Fruit fly (Drosophila melanogaster) whole organism, embryonic: ENCODE results near the gene dyl.

ENCODE experiments used
- Aef1 ChIP-seq: fragments of 200-800 bp; sonication (Bioruptor generic); IDR thresholded peaks from 3 replicates; pipeline ENCODE4 v1.3.6; 2022; ENCODE audit warnings: missing biosample characterization, missing genetic modification characterization
- B-H2 ChIP-seq: fragments of 200-800 bp; sonication (Bioruptor generic); optimal IDR thresholded peaks from 2 replicates; lab custom pipeline; 2018; ENCODE audit warnings: missing biosample characterization, mild to moderate bottlenecking, missing genetic modification characterization
- Blimp-1 ChIP-seq: fragments of 200-800 bp; sonication (Bioruptor generic); optimal IDR thresholded peaks from 3 replicates; lab custom pipeline; 2018; ENCODE audit warnings: missing biosample characterization, missing genetic modification characterization, mild to moderate bottlenecking, moderate library complexity, missing genetic modification reagents
- CG11456 ChIP-seq: fragments of 200-800 bp; sonication (Bioruptor generic); IDR thresholded peaks from 3 replicates; pipeline ENCODE4 v1.3.6; 2022; ENCODE audit warnings: missing biosample characterization, missing genetic modification characterization
- CG12104 ChIP-seq: fragments of 200-800 bp; sonication (Bioruptor generic); optimal IDR thresholded peaks from 3 replicates; lab custom pipeline; 2016; ENCODE audit warnings: missing biosample characterization, missing genetic modification characterization
- CG12236 ChIP-seq: fragments of 200-800 bp; sonication (Bioruptor generic); optimal IDR thresholded peaks from 2 replicates; lab custom pipeline; 2016; ENCODE audit warnings: missing biosample characterization, missing genetic modification characterization
- CG14710 ChIP-seq: fragments of 200-800 bp; sonication (Bioruptor generic); optimal IDR thresholded peaks from 3 replicates; lab custom pipeline; 2019; ENCODE audit warnings: missing biosample characterization, mild to moderate bottlenecking, missing genetic modification characterization, moderate library complexity
- CG15011 ChIP-seq: fragments of 200-800 bp; sonication (Bioruptor generic); optimal IDR thresholded peaks from 3 replicates; lab custom pipeline; 2018; ENCODE audit warnings: missing biosample characterization, mild to moderate bottlenecking, missing genetic modification characterization
- CG1529 ChIP-seq: fragments of 200-800 bp; sonication (Bioruptor generic); optimal IDR thresholded peaks from 3 replicates; lab custom pipeline; 2018; ENCODE audit warnings: missing biosample characterization, missing genetic modification characterization
- CG15514 ChIP-seq: fragments of 200-800 bp; sonication (Bioruptor generic); optimal IDR thresholded peaks from 3 replicates; lab custom pipeline; 2017; ENCODE audit warnings: missing biosample characterization, missing genetic modification characterization, mild to moderate bottlenecking, moderate library complexity, missing genetic modification reagents
- CG16815 ChIP-seq: fragments of 200-800 bp; sonication (Bioruptor generic); optimal IDR thresholded peaks from 3 replicates; lab custom pipeline; 2017; ENCODE audit warnings: missing biosample characterization, mild to moderate bottlenecking, missing genetic modification characterization
- CG18599 ChIP-seq: fragments of 200-800 bp; sonication (Bioruptor generic); optimal IDR thresholded peaks from 3 replicates; lab custom pipeline; 2017; ENCODE audit warnings: missing biosample characterization, missing genetic modification characterization, mild to moderate bottlenecking, moderate library complexity, missing genetic modification reagents
- CG18619 ChIP-seq: fragments of 200-800 bp; sonication (Bioruptor generic); optimal IDR thresholded peaks from 3 replicates; lab custom pipeline; 2017; ENCODE audit warnings: missing biosample characterization, mild to moderate bottlenecking, missing genetic modification characterization
- CG2712 ChIP-seq: fragments of 200-800 bp; optimal IDR thresholded peaks from 3 replicates; lab custom pipeline; 2019; ENCODE audit warnings: missing biosample characterization, mild to moderate bottlenecking, missing genetic modification characterization, moderate library complexity
- CG33213 ChIP-seq: fragments of 200-800 bp; sonication (Bioruptor generic); optimal IDR thresholded peaks from 3 replicates; lab custom pipeline; 2016; ENCODE audit warnings: missing biosample characterization, missing genetic modification characterization
- CG6254 ChIP-seq: fragments of 200-800 bp; sonication (Bioruptor generic); optimal IDR thresholded peaks from 3 replicates; lab custom pipeline; 2017; ENCODE audit warnings: mild to moderate bottlenecking, missing biosample characterization, missing genetic modification reagents, missing genetic modification characterization
- CG6813 ChIP-seq: fragments of 200-800 bp; sonication (Bioruptor generic); optimal IDR thresholded peaks from 2 replicates; lab custom pipeline; 2017; ENCODE audit warnings: missing biosample characterization, missing genetic modification characterization, mild to moderate bottlenecking, moderate library complexity, missing genetic modification reagents
- CG7839 ChIP-seq: fragments of 200-800 bp; sonication (Bioruptor generic); optimal IDR thresholded peaks from 3 replicates; lab custom pipeline; 2018; ENCODE audit warnings: missing biosample characterization, mild to moderate bottlenecking, missing genetic modification characterization, moderate library complexity
- CG8388 ChIP-seq: fragments of 200-800 bp; sonication (Bioruptor generic); optimal IDR thresholded peaks from 2 replicates; lab custom pipeline; 2019; ENCODE audit warnings: missing biosample characterization, mild to moderate bottlenecking, missing genetic modification characterization, moderate library complexity
- CG8478 ChIP-seq: fragments of >200 bp; optimal IDR thresholded peaks from 2 replicates; lab custom pipeline; 2018
- CG9727 ChIP-seq: fragments of 200-800 bp; sonication (Bioruptor generic); optimal IDR thresholded peaks from 3 replicates; lab custom pipeline; 2017; ENCODE audit warnings: missing biosample characterization, mild to moderate bottlenecking, missing genetic modification characterization
- CG9932 ChIP-seq: fragments of 200-800 bp; sonication (Bioruptor generic); IDR thresholded peaks from 2 replicates; pipeline ENCODE4 v1.3.6; 2022; ENCODE audit warnings: missing biosample characterization, missing genetic modification characterization
- Dp ChIP-seq: fragments of 200-800 bp; sonication (Bioruptor generic); optimal IDR thresholded peaks from 2 replicates; lab custom pipeline; 2018; ENCODE audit warnings: missing biosample characterization, mild to moderate bottlenecking, missing genetic modification characterization, moderate library complexity
- Fer3 ChIP-seq: fragments of 200-800 bp; sonication (Bioruptor generic); optimal IDR thresholded peaks from 2 replicates; lab custom pipeline; 2018; ENCODE audit warnings: missing biosample characterization, mild to moderate bottlenecking, missing genetic modification characterization, moderate library complexity
- HLHmδ ChIP-seq: fragments of 200-800 bp; sonication (Bioruptor generic); optimal IDR thresholded peaks from 2 replicates; lab custom pipeline; 2018; ENCODE audit warnings: missing biosample characterization, mild to moderate bottlenecking, missing genetic modification characterization, moderate library complexity
- Med ChIP-seq: fragments of 200-800 bp; sonication (Bioruptor generic); peaks from one replicate; lab custom pipeline; 2016; ENCODE audit warnings: missing biosample characterization, missing genetic modification characterization, mild to moderate bottlenecking, inconsistent platforms, moderate library complexity
- NC2β ChIP-seq: fragments of 200-800 bp; sonication (Bioruptor generic); optimal IDR thresholded peaks from 2 replicates; lab custom pipeline; 2016; ENCODE audit warnings: missing biosample characterization, missing genetic modification characterization
- NfI ChIP-seq: fragments of 200-800 bp; sonication (Bioruptor generic); optimal IDR thresholded peaks from 3 replicates; lab custom pipeline; 2018; ENCODE audit warnings: missing biosample characterization, mild to moderate bottlenecking, missing genetic modification characterization, moderate library complexity
- Rx ChIP-seq: fragments of 200-800 bp; sonication (Bioruptor generic); IDR thresholded peaks from 2 replicates; pipeline ENCODE4 v1.3.6; 2022; ENCODE audit warnings: missing biosample characterization, missing genetic modification characterization
- Side ChIP-seq: fragments of 200-800 bp; sonication (Bioruptor generic); optimal IDR thresholded peaks from 2 replicates; lab custom pipeline; 2016; ENCODE audit warnings: missing biosample characterization, missing genetic modification characterization
- Spps ChIP-seq: fragments of 200-800 bp; sonication (Bioruptor generic); optimal IDR thresholded peaks from 2 replicates; lab custom pipeline; 2018; ENCODE audit warnings: missing biosample characterization, mild to moderate bottlenecking, missing genetic modification characterization
- Stat92E ChIP-seq, 3 experiments: fragments of >200 bp in 2 of 3; fragments of 200-800 bp in 1 of 3; sonication (Bioruptor generic) in 1 of 3; optimal IDR thresholded peaks; 2 replicates each; lab custom pipeline; 2017 to 2019; ENCODE audit warnings: missing biosample characterization in 3 of 3, missing genetic modification characterization in 3 of 3, mild to moderate bottlenecking in 1 of 3, moderate library complexity in 1 of 3
- bab2 ChIP-seq: fragments of 200-800 bp; sonication (Bioruptor generic); optimal IDR thresholded peaks from 2 replicates; lab custom pipeline; 2016; ENCODE audit warnings: missing biosample characterization, missing genetic modification characterization
- br ChIP-seq: fragments of >200 bp; optimal IDR thresholded peaks from 2 replicates; lab custom pipeline; 2017
- cad ChIP-seq: fragments of >200 bp; optimal IDR thresholded peaks from 2 replicates; lab custom pipeline; 2017; ENCODE audit warnings: missing biosample characterization, missing genetic modification characterization
- chm ChIP-seq: fragments of 200-800 bp; sonication (Bioruptor generic); IDR thresholded peaks from 2 replicates; pipeline ENCODE4 v1.3.6; 2022; ENCODE audit warnings: missing biosample characterization, missing genetic modification characterization
- odd ChIP-seq: fragments of 200-800 bp; sonication (Bioruptor generic); optimal IDR thresholded peaks from 2 replicates; lab custom pipeline; 2017; ENCODE audit warnings: missing biosample characterization, mild to moderate bottlenecking, missing genetic modification characterization
- p53 ChIP-seq: fragments of 200-800 bp; sonication (Bioruptor generic); optimal IDR thresholded peaks from 2 replicates; lab custom pipeline; 2016; ENCODE audit warnings: missing biosample characterization, missing genetic modification characterization
- pb ChIP-seq: fragments of 200-800 bp; sonication (Bioruptor generic); optimal IDR thresholded peaks from 3 replicates; lab custom pipeline; 2016; ENCODE audit warnings: missing biosample characterization, missing genetic modification characterization
- prd ChIP-seq, 3 experiments: fragments of >200 bp in 2 of 3; fragments of 200-800 bp in 1 of 3; sonication (Bioruptor generic) in 1 of 3; optimal IDR thresholded peaks in 2 of 3; IDR thresholded peaks in 1 of 3; 2 replicates in 2 of 3; 3 replicates in 1 of 3; pipeline versions ENCODE4 v1.3.6 to Lab custom; 2017 to 2022; ENCODE audit warnings: missing biosample characterization in 1 of 3, missing genetic modification characterization in 1 of 3
- scrt ChIP-seq: fragments of 200-800 bp; sonication (Bioruptor generic); optimal IDR thresholded peaks from 2 replicates; lab custom pipeline; 2018; ENCODE audit warnings: missing biosample characterization, mild to moderate bottlenecking, missing genetic modification characterization, moderate library complexity
- sd ChIP-seq: fragments of 200-800 bp; sonication (Bioruptor generic); optimal IDR thresholded peaks from 3 replicates; lab custom pipeline; 2018; ENCODE audit warnings: missing biosample characterization, mild to moderate bottlenecking, missing genetic modification characterization, moderate library complexity
- slou ChIP-seq: fragments of 200-800 bp; sonication (Bioruptor generic); optimal IDR thresholded peaks from 3 replicates; lab custom pipeline; 2016; ENCODE audit warnings: missing biosample characterization, missing genetic modification characterization
- tgo ChIP-seq: fragments of 200-800 bp; sonication (Bioruptor generic); IDR thresholded peaks from 3 replicates; pipeline ENCODE4 v1.3.6; 2022; ENCODE audit warnings: missing biosample characterization, missing genetic modification characterization
- trem ChIP-seq: fragments of 200-800 bp; optimal IDR thresholded peaks from 3 replicates; lab custom pipeline; 2019; ENCODE audit warnings: missing biosample characterization, mild to moderate bottlenecking, missing genetic modification characterization, moderate library complexity
- tup ChIP-seq: fragments of 200-800 bp; sonication (Bioruptor generic); optimal IDR thresholded peaks from 2 replicates; lab custom pipeline; 2016; ENCODE audit warnings: missing biosample characterization, mild to moderate bottlenecking, missing genetic modification characterization, moderate library complexity
- unpg ChIP-seq: fragments of 200-800 bp; sonication (Bioruptor generic); optimal IDR thresholded peaks from 3 replicates; lab custom pipeline; 2018; ENCODE audit warnings: missing biosample characterization, mild to moderate bottlenecking, missing genetic modification characterization, moderate library complexity
- vvl ChIP-seq: fragments of 200-800 bp; sonication (Bioruptor generic); IDR thresholded peaks from 2 replicates; pipeline ENCODE4 v1.3.6; 2022; ENCODE audit warnings: missing biosample characterization, missing genetic modification characterization
- zen ChIP-seq: fragments of 200-800 bp; sonication (Bioruptor generic); optimal IDR thresholded peaks from 3 replicates; lab custom pipeline; 2018; ENCODE audit warnings: missing biosample characterization, mild to moderate bottlenecking, missing genetic modification characterization, moderate library complexity
- zfh1 ChIP-seq: fragments of 200-800 bp; sonication (Bioruptor generic); IDR thresholded peaks from 3 replicates; pipeline ENCODE4 v1.3.6; 2022; ENCODE audit warnings: missing biosample characterization, missing genetic modification characterization

dyl gene

DNA sequence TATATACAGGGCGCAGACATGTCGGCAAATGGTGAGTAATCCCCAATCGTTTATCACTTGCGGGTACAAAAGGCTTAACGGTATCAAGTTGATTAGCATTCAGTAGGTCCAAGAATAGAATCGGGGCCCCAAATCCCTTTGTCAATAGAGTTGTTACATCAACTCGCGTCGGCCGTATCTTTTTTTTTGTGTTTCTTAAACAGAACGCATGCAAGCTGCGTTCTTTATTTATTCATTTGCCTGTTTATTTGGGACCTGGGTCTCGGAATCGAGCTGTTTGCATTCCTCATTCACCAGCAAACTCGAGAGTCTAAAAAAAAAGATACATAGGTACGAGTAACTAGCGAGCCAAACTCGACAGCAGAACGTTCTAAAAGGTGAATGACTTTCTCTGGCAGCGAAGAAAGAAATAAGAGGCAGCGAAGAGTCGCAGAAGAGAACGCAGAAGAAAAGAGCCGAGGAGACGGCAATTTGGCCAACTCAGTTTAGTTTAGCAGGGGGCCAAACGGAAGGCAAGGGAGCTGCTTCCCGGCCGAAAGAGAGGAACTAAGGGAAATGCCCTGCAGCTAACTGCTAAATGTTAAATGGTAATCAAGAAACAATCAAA lies 35.2 kb downstream of the dyl start (continued):
- peak; percentile 0 for TF ChIP-seq CG12104 (GFP tag; lab: Kevin White, UChicago)
- TF ChIP-seq unpg (GFP tag; lab: Kevin White, UChicago): no peak
- peak; percentile 23 for TF ChIP-seq CG2712 (tag; lab: Kevin White, UChicago)
- no peak for TF ChIP-seq Dp (GFP tag; lab: Kevin White, UChicago)
- TF ChIP-seq CG8478 (lab: Kevin White, UChicago): no peak
- TF ChIP-seq CG8388 (GFP tag; lab: Kevin White, UChicago): no peak
- TF ChIP-seq CG12236 (GFP tag; lab: Kevin White, UChicago): peak; percentile 10
- no peak for TF ChIP-seq Rx (GFP tag; lab: Robert Waterston, UW)
- TF ChIP-seq bab2: peak; percentile 13
- no peak for TF ChIP-seq CG7839 (tag; lab: Kevin White, UChicago)
- TF ChIP-seq CG9727 (GFP tag; lab: Kevin White, UChicago): peak; percentile 59
- no peak for TF ChIP-seq CG16815 (GFP tag; lab: Kevin White, UChicago)
- no peak for TF ChIP-seq tgo (GFP tag; lab: Robert Waterston, UW)
- TF ChIP-seq CG11456 (GFP tag; lab: Robert Waterston, UW): no peak
- no peak for TF ChIP-seq CG15514
- no peak for TF ChIP-seq br (lab: Kevin White, UChicago)
- TF ChIP-seq slou (GFP tag; lab: Kevin White, UChicago): no peak
- TF ChIP-seq CG33213 (GFP tag; lab: Kevin White, UChicago): no peak
- no peak for TF ChIP-seq odd (GFP tag; lab: Kevin White, UChicago)
- peak; percentile 30 for TF ChIP-seq CG1529 (GFP tag; lab: Kevin White, UChicago)
- TF ChIP-seq p53: no peak
- no peak for TF ChIP-seq scrt (GFP tag; lab: Kevin White, UChicago)
- peak; percentile 14 for TF ChIP-seq CG18619 (GFP tag; lab: Kevin White, UChicago)
- peak; percentile 7 for TF ChIP-seq NC2β (GFP tag; lab: Kevin White, UChicago)
- TF ChIP-seq Stat92E (GFP tag; optimal IDR thresholded peaks at IDR 0.05; lab: Kevin White, UChicago): peak in 1 of 3 experiments; percentile 27
- no peak for TF ChIP-seq Aef1 (GFP tag; lab: Robert Waterston, UW)
- peak; percentile 69 for TF ChIP-seq CG6813 (GFP tag; lab: Kevin White, UChicago)
- peak; percentile 13 for TF ChIP-seq zen (tag; lab: Kevin White, UChicago)
- no peak for TF ChIP-seq CG18599 (GFP tag; lab: Kevin White, UChicago)
- no peak for TF ChIP-seq HLHmδ (GFP tag; lab: Kevin White, UChicago)
- 0 out of 3 replicates have a peak, but pooled peaks have one; percentile 16 for TF ChIP-seq zfh1
- peak; percentile 62; the same call in 1 of the 2 replicates for TF ChIP-seq chm (GFP tag; lab: Robert Waterston, UW)
- TF ChIP-seq NfI (GFP tag; lab: Kevin White, UChicago): no peak
- peak; percentile 64 for TF ChIP-seq Med (GFP tag; lab: Kevin White, UChicago)
- TF ChIP-seq CG15011: peak; percentile 2
- peak; percentile 33 for TF ChIP-seq Side (GFP tag; lab: Kevin White, UChicago)
- TF ChIP-seq tup (GFP tag; lab: Kevin White, UChicago): no peak
- peak; percentile 64 for TF ChIP-seq Blimp-1 (GFP tag; lab: Kevin White, UChicago)
- TF ChIP-seq pb: no peak
- TF ChIP-seq CG9932 (GFP tag; lab: Robert Waterston, UW): no peak
- peak; percentile 50 for TF ChIP-seq CG14710 (tag; lab: Kevin White, UChicago)
- TF ChIP-seq cad (GFP tag; lab: Kevin White, UChicago): no peak
- no peak for TF ChIP-seq Fer3 (tag; lab: Kevin White, UChicago)
- TF ChIP-seq trem (tag; lab: Kevin White, UChicago): no peak
- peak; percentile 24 for TF ChIP-seq Spps
- no peak for TF ChIP-seq prd (optimal IDR thresholded peaks at IDR 0.05; lab: Kevin White, UChicago)
- TF ChIP-seq prd (GFP tag; IDR thresholded peaks at IDR 0.05; lab: Robert Waterston, UW): 0 out of 3 replicates have a peak, but pooled peaks have one; percentile 7
- TF ChIP-seq sd (tag; lab: Kevin White, UChicago): no peak
- no peak for TF ChIP-seq B-H2 (GFP tag; lab: Kevin White, UChicago)
- peak; percentile 28 for TF ChIP-seq CG6254 (GFP tag; lab: Kevin White, UChicago)
- peak; percentile 49; the same call in 1 of the 2 replicates for TF ChIP-seq vvl (GFP tag; lab: Robert Waterston, UW)
